Fruit fly (Drosophila melanogaster) whole organism, pupa: ENCODE data around the gene CG5011.

ENCODE experiments used
- CG10348 ChIP-seq: fragments of 200-800 bp; sonication (Bioruptor generic); IDR thresholded peaks from 2 replicates; pipeline ENCODE4 v1.3.6; 2022; ENCODE audit warnings: missing biosample characterization, missing genetic modification characterization
- CG12605 ChIP-seq: fragments of 200-800 bp; sonication (Bioruptor generic); IDR thresholded peaks from 2 replicates; pipeline ENCODE4 v1.3.6; 2022; ENCODE audit warnings: missing biosample characterization, missing genetic modification characterization
- CG13204 ChIP-seq: fragments of 200-800 bp; sonication (Bioruptor generic); optimal IDR thresholded peaks from 2 replicates; lab custom pipeline; 2018; ENCODE audit warnings: missing biosample characterization, mild to moderate bottlenecking, missing genetic modification characterization, moderate library complexity
- CG14655 ChIP-seq: fragments of 200-800 bp; sonication (Bioruptor generic); optimal IDR thresholded peaks from 3 replicates; lab custom pipeline; 2017; ENCODE audit warnings: mild to moderate bottlenecking, missing biosample characterization, missing genetic modification reagents, missing genetic modification characterization
- CG15710 ChIP-seq: fragments of 200-800 bp; sonication (Bioruptor generic); optimal IDR thresholded peaks from 2 replicates; lab custom pipeline; 2018; ENCODE audit warnings: missing biosample characterization, mild to moderate bottlenecking, missing genetic modification characterization, moderate library complexity
- CG17806 ChIP-seq: fragments of 200-800 bp; sonication (Bioruptor generic); optimal IDR thresholded peaks from 2 replicates; lab custom pipeline; 2018; ENCODE audit warnings: missing biosample characterization, mild to moderate bottlenecking, missing genetic modification characterization, moderate library complexity
- CG34367 ChIP-seq: fragments of 200-800 bp; sonication (Bioruptor generic); optimal IDR thresholded peaks from 2 replicates; lab custom pipeline; 2018; ENCODE audit warnings: missing biosample characterization, mild to moderate bottlenecking, missing genetic modification characterization
- CG4496 ChIP-seq: fragments of 200-800 bp; sonication (Bioruptor generic); IDR thresholded peaks from 3 replicates; pipeline ENCODE4 v1.3.6; 2022; ENCODE audit warnings: missing biosample characterization, missing genetic modification characterization
- CG8159 ChIP-seq: fragments of 200-800 bp; sonication (Bioruptor generic); optimal IDR thresholded peaks from 3 replicates; lab custom pipeline; 2018; ENCODE audit warnings: missing biosample characterization, mild to moderate bottlenecking, missing genetic modification characterization, moderate library complexity
- CG8301 ChIP-seq: fragments of 200-800 bp; sonication (Bioruptor generic); optimal IDR thresholded peaks from 2 replicates; lab custom pipeline; 2018; ENCODE audit warnings: missing biosample characterization, mild to moderate bottlenecking, missing genetic modification characterization
- CG9948 ChIP-seq: fragments of 200-800 bp; sonication (Bioruptor generic); optimal IDR thresholded peaks from 2 replicates; lab custom pipeline; 2018; ENCODE audit warnings: missing biosample characterization, mild to moderate bottlenecking, missing genetic modification characterization, moderate library complexity
- D1 ChIP-seq: fragments of 200-800 bp; sonication (Bioruptor generic); optimal IDR thresholded peaks from 2 replicates; lab custom pipeline; 2018; ENCODE audit warnings: missing biosample characterization, mild to moderate bottlenecking, missing genetic modification characterization, moderate library complexity
- EcR ChIP-seq: fragments of 200-800 bp; sonication (Bioruptor generic); optimal IDR thresholded peaks from 3 replicates; lab custom pipeline; 2019; ENCODE audit warnings: missing biosample characterization, missing genetic modification characterization, mild to moderate bottlenecking, moderate library complexity, missing genetic modification reagents
- Ets98B ChIP-seq: fragments of 200-800 bp; sonication (Bioruptor generic); IDR thresholded peaks from 2 replicates; pipeline ENCODE4 v1.3.6; 2022; ENCODE audit warnings: missing biosample characterization, missing genetic modification characterization
- Pif1A ChIP-seq: fragments of 200-800 bp; sonication (Bioruptor generic); optimal IDR thresholded peaks from 3 replicates; lab custom pipeline; 2016; ENCODE audit warnings: missing biosample characterization, missing genetic modification characterization
- Pif1B ChIP-seq: fragments of 200-800 bp; sonication (Bioruptor generic); optimal IDR thresholded peaks from 3 replicates; lab custom pipeline; 2016; ENCODE audit warnings: missing biosample characterization, missing genetic modification characterization
- Snoo ChIP-seq: fragments of 200-800 bp; sonication (Bioruptor generic); optimal IDR thresholded peaks from 3 replicates; lab custom pipeline; 2017; ENCODE audit warnings: missing biosample characterization, mild to moderate bottlenecking, missing genetic modification characterization, inconsistent platforms
- fd96Ca ChIP-seq: fragments of 200-800 bp; sonication (Bioruptor generic); IDR thresholded peaks from 3 replicates; pipeline ENCODE4 v1.3.6; 2022; ENCODE audit warnings: missing biosample characterization, missing genetic modification characterization
- gl ChIP-seq: fragments of 200-800 bp; sonication (Bioruptor generic); optimal IDR thresholded peaks from 2 replicates; lab custom pipeline; 2018; ENCODE audit warnings: missing biosample characterization, mild to moderate bottlenecking, missing genetic modification characterization
- rn ChIP-seq: fragments of 200-800 bp; sonication (Bioruptor generic); IDR thresholded peaks from 2 replicates; pipeline ENCODE4 v1.3.6; 2022; ENCODE audit warnings: missing biosample characterization, missing genetic modification characterization

The CG5011 gene

dm6 chr2L:1217892-1218473, 17.5 kb downstream of the CG5011 start:
- TF ChIP-seq Snoo (tag; lab: Kevin White, UChicago) (no peak), CG13204 (no peak), rn (GFP tag; lab: Robert Waterston, UW) (no peak), CG17806 (tag; lab: Kevin White, UChicago) (no peak), Pif1A (no peak), CG34367 (no peak), CG9948 (tag; lab: Kevin White, UChicago) (no peak), Ets98B (GFP tag; lab: Robert Waterston, UW) (no peak), Pif1B (GFP tag; lab: Kevin White, UChicago) (no peak), D1 (tag; lab: Kevin White, UChicago) (no peak), CG10348 (no peak), CG4496 (GFP tag; lab: Robert Waterston, UW) (no peak)

dm6 chr2L:1218475-1218874, 18.0 kb downstream of the CG5011 start:
- no peak for TF ChIP-seq gl (tag; lab: Kevin White, UChicago)
- TF ChIP-seq CG4496 (GFP tag; lab: Robert Waterston, UW): no peak
- TF ChIP-seq Snoo (tag; lab: Kevin White, UChicago): no peak
- no peak for TF ChIP-seq CG34367
- TF ChIP-seq CG12605 (GFP tag; lab: Robert Waterston, UW): no peak

DNA sequence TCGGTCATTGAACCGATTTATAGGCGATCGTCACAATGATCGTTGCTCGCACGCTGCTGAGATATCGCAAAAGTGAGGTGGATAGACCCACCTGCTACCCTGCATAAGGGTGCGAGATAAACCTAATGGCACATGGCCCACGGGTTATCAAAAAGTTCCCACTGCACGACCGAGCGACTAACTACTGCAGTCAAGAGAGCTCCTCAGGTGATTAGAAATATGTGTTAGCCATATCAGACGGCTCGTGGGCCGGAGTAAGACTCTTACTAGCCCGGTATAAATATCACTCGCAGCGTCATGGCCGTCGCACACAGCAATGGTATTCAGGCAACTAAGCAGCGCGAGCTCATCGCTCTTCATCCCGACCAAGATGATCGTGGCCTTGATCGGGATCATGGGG, 18.5 kb downstream of the CG5011 start, which contains the start of gene CG42329:
Gene CG42329, plus strand, starts transcription at position 301 of the 400 bp plus-strand sequence.
- TF ChIP-seq CG9948 (tag; lab: Kevin White, UChicago): no peak
- no peak for TF ChIP-seq CG4496 (GFP tag; lab: Robert Waterston, UW)
- no peak for TF ChIP-seq CG34367
- no peak for TF ChIP-seq CG12605 (GFP tag; lab: Robert Waterston, UW)
- TF ChIP-seq rn (GFP tag; lab: Robert Waterston, UW): no peak
- TF ChIP-seq fd96Ca: no peak
- TF ChIP-seq Snoo (tag; lab: Kevin White, UChicago): no peak
- no peak for TF ChIP-seq CG14655
- no peak for TF ChIP-seq CG8301 (tag; lab: Kevin White, UChicago)
- TF ChIP-seq Pif1B (GFP tag; lab: Kevin White, UChicago): no peak
- TF ChIP-seq CG13204: no peak
- no peak for TF ChIP-seq CG15710 (tag; lab: Kevin White, UChicago)
- no peak for TF ChIP-seq CG8159 (tag; lab: Kevin White, UChicago)
- TF ChIP-seq EcR: no peak
- TF ChIP-seq CG17806 (tag; lab: Kevin White, UChicago): no peak

DNA sequence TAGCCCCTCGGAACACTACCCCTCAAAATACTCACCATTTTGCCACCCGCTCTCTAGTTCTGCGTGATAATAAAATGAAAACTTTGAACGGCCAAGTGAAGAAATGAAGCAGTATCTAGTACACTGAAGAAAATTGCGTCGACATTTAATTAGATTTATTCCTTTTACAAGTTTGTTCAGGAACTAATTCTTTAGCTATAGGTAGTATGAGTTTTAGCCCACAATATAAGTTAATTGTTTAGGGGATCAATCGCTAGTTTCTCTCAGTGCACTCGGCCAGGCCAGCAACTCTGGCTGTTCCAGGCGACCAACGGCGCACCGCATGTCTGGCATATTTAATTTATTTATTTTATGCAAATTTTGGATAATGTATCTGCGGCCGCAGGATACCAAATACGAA, 30.2 kb downstream of the CG5011 start:
- TF ChIP-seq gl (tag; lab: Kevin White, UChicago): no peak
- TF ChIP-seq CG17806 (tag; lab: Kevin White, UChicago): no peak
- TF ChIP-seq CG10348: no peak
- TF ChIP-seq CG8159 (tag; lab: Kevin White, UChicago): no peak
- TF ChIP-seq Snoo (tag; lab: Kevin White, UChicago): no peak
- no peak for TF ChIP-seq Pif1A

DNA sequence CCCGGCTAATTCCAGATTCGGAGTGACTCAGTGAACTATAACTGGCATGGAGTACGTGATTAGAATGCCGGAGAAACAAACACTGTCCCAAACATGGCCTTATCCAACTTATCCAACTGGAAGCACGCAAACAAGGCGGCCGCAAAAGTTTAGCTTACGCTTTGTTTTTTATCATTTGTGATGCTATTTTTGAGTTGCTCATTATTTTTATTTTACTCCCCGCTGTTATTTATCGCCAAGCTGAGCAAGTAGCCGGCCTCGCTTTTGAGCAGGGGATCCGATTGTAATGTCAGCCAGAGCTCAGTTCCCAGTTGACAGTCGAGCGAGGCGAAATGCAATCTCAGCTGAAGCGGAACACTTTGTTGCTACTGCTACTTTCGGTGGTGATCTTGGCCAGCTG, 39.3 kb downstream of the CG5011 start, which contains the start of gene CG5397:
Gene CG5397, plus strand, starts transcription at position 301 of the 400 bp plus-strand sequence.
- no peak for TF ChIP-seq gl (tag; lab: Kevin White, UChicago)
- no peak for TF ChIP-seq CG4496 (GFP tag; lab: Robert Waterston, UW)
- TF ChIP-seq CG34367: no peak
- no peak for TF ChIP-seq CG9948 (tag; lab: Kevin White, UChicago)
- TF ChIP-seq CG13204: no peak
- TF ChIP-seq CG8159 (tag; lab: Kevin White, UChicago): no peak
- TF ChIP-seq CG14655: no peak
- TF ChIP-seq CG17806 (tag; lab: Kevin White, UChicago): no peak
- TF ChIP-seq CG12605 (GFP tag; lab: Robert Waterston, UW): no peak
- no peak for TF ChIP-seq Snoo (tag; lab: Kevin White, UChicago)
- TF ChIP-seq CG8301 (tag; lab: Kevin White, UChicago): no peak
- TF ChIP-seq fd96Ca: no peak
